Worm (Caenorhabditis elegans) whole organism, L4/young adult: Measurements from ENCODE around the gene tag-325.
"Not testable (repeated sequence)": the region's sequence is repeated elsewhere in the genome, so short reads cannot be mapped to it uniquely, and the experiment has no call there.

Experiments used
- dao-5 ChIP-seq: sonication (generic microtip); optimal IDR thresholded peaks from 2 replicates; lab custom pipeline; 2016; ENCODE audit warnings: missing genotype, missing genetic modification characterization, moderate library complexity, missing compliant biosample characterization
- him-1 ChIP-seq: sonication (generic microtip); optimal IDR thresholded peaks from 2 replicates; lab custom pipeline; 2016; ENCODE audit warnings: missing genotype, missing genetic modification reagents, missing genetic modification characterization, missing compliant biosample characterization

- TF ChIP-seq dao-5, him-1 (tag; lab: Kevin White, UChicago): not testable (repeated sequence)
Measured at ce11 chrIII:4785131-4785530, 11.5 kb upstream of the tag-325 start, which contains the start of gene enu-3.2.
